Fruit fly (Drosophila melanogaster) whole organism, embryonic: ENCODE results near the gene CG10226.
A peak's percentile ranks its signal among the peaks of the same experiment; 100 is the strongest.

Source experiments
- Aef1 ChIP-seq: fragments of 200-800 bp; sonication (Bioruptor generic); IDR thresholded peaks from 3 replicates; pipeline ENCODE4 v1.3.6; 2022; ENCODE audit warnings: missing biosample characterization, missing genetic modification characterization
- Awh ChIP-seq: fragments of 200-800 bp; sonication (Bioruptor generic); IDR thresholded peaks from 2 replicates; pipeline ENCODE4, ENCODE4 v1.3.6; 2022; ENCODE audit warnings: missing biosample characterization, missing genetic modification characterization
- CG10274 ChIP-seq: fragments of 200-800 bp; sonication (Bioruptor generic); optimal IDR thresholded peaks from 3 replicates; lab custom pipeline; 2017; ENCODE audit warnings: missing biosample characterization, mild to moderate bottlenecking, missing genetic modification characterization
- CG10979 ChIP-seq: fragments of 200-800 bp; sonication (Bioruptor generic); optimal IDR thresholded peaks from 2 replicates; lab custom pipeline; 2018; ENCODE audit warnings: missing biosample characterization, mild to moderate bottlenecking, missing genetic modification characterization, moderate library complexity
- CG11247 ChIP-seq: fragments of 200-800 bp; sonication (Bioruptor generic); IDR thresholded peaks from 2 replicates; pipeline ENCODE4 v1.3.6; 2022; ENCODE audit warnings: missing biosample characterization, missing genetic modification characterization
- CG13123 ChIP-seq: fragments of 200-800 bp; sonication (Bioruptor generic); optimal IDR thresholded peaks from 2 replicates; lab custom pipeline; 2016; ENCODE audit warnings: missing biosample characterization, missing genetic modification characterization
- CG16863 ChIP-seq: fragments of 200-800 bp; sonication (Bioruptor generic); optimal IDR thresholded peaks from 3 replicates; lab custom pipeline; 2016; ENCODE audit warnings: missing biosample characterization, missing genetic modification characterization
- CG18599 ChIP-seq: fragments of 200-800 bp; sonication (Bioruptor generic); optimal IDR thresholded peaks from 3 replicates; lab custom pipeline; 2017; ENCODE audit warnings: missing biosample characterization, missing genetic modification characterization, mild to moderate bottlenecking, moderate library complexity, missing genetic modification reagents
- CG30403 ChIP-seq: fragments of 200-800 bp; sonication (Bioruptor generic); optimal IDR thresholded peaks from 3 replicates; lab custom pipeline; 2016; ENCODE audit warnings: missing biosample characterization, missing genetic modification characterization
- CG3163 ChIP-seq: fragments of 200-800 bp; sonication (Bioruptor generic); optimal IDR thresholded peaks from 3 replicates; lab custom pipeline; 2016; ENCODE audit warnings: missing biosample characterization, missing genetic modification characterization
- CG3281 ChIP-seq: fragments of 200-800 bp; sonication (Bioruptor generic); optimal IDR thresholded peaks from 3 replicates; lab custom pipeline; 2017; ENCODE audit warnings: missing biosample characterization, mild to moderate bottlenecking, missing genetic modification characterization
- CG33557 ChIP-seq: fragments of 200-800 bp; sonication (Bioruptor generic); optimal IDR thresholded peaks from 2 replicates; lab custom pipeline; 2019; ENCODE audit warnings: missing biosample characterization, mild to moderate bottlenecking, missing genetic modification characterization, moderate library complexity
- CG34224 ChIP-seq: fragments of 200-800 bp; sonication (Bioruptor generic); IDR thresholded peaks from 3 replicates; pipeline ENCODE4 v1.3.6; 2022; ENCODE audit warnings: missing biosample characterization, missing genetic modification characterization; ENCODE audit not compliant: partially characterized antibody
- CG4360 ChIP-seq: fragments of 200-800 bp; sonication (Bioruptor generic); IDR thresholded peaks from 2 replicates; pipeline ENCODE4 v1.3.6; 2022; ENCODE audit warnings: missing biosample characterization, missing genetic modification characterization
- CG4820 ChIP-seq: fragments of 200-800 bp; sonication (Bioruptor generic); optimal IDR thresholded peaks from 3 replicates; lab custom pipeline; 2016; ENCODE audit warnings: missing biosample characterization, missing genetic modification characterization
- CG7556 ChIP-seq: fragments of 200-800 bp; sonication (Bioruptor generic); optimal IDR thresholded peaks from 2 replicates; lab custom pipeline; 2017; ENCODE audit warnings: missing biosample characterization, mild to moderate bottlenecking, missing genetic modification characterization
- CG8089 ChIP-seq: fragments of 200-800 bp; sonication (Bioruptor generic); optimal IDR thresholded peaks from 3 replicates; lab custom pipeline; 2016; ENCODE audit warnings: missing biosample characterization, missing genetic modification characterization
- CG8388 ChIP-seq: fragments of 200-800 bp; sonication (Bioruptor generic); optimal IDR thresholded peaks from 2 replicates; lab custom pipeline; 2019; ENCODE audit warnings: missing biosample characterization, mild to moderate bottlenecking, missing genetic modification characterization, moderate library complexity
- Camta ChIP-seq: fragments of 200-800 bp; sonication (Bioruptor generic); optimal IDR thresholded peaks from 2 replicates; lab custom pipeline; 2016; ENCODE audit warnings: missing biosample characterization, missing genetic modification characterization
- Dfd ChIP-seq, 2 experiments: fragments of >200 bp; optimal IDR thresholded peaks; 2 replicates each; lab custom pipeline; 2017; ENCODE audit warnings: missing biosample characterization in 2 of 2, missing genetic modification characterization in 2 of 2
- Dll ChIP-seq: fragments of 200-800 bp; sonication (Bioruptor generic); IDR thresholded peaks from 4 replicates; pipeline ENCODE4 v1.3.6; 2022; ENCODE audit warnings: missing biosample characterization, missing genetic modification characterization; ENCODE audit not compliant: partially characterized antibody
- Eip74EF ChIP-seq, 2 experiments: fragments of 200-800 bp in 1 of 2; fragments of >200 bp in 1 of 2; sonication (Bioruptor generic) in 1 of 2; optimal IDR thresholded peaks; 2 replicates each; lab custom pipeline; 2017 to 2019; ENCODE audit warnings: missing biosample characterization in 2 of 2, missing genetic modification characterization in 2 of 2, mild to moderate bottlenecking in 1 of 2, moderate library complexity in 1 of 2
- HHEX ChIP-seq: fragments of 200-800 bp; sonication (Bioruptor generic); optimal IDR thresholded peaks from 3 replicates; lab custom pipeline; 2017; ENCODE audit warnings: missing biosample characterization, mild to moderate bottlenecking, missing genetic modification characterization, missing genetic modification reagents
- Hand ChIP-seq: fragments of 200-800 bp; sonication (Bioruptor generic); optimal IDR thresholded peaks from 2 replicates; lab custom pipeline; 2017; ENCODE audit warnings: mild to moderate bottlenecking, missing biosample characterization, missing genetic modification reagents, missing genetic modification characterization
- HmgD ChIP-seq: fragments of 200-800 bp; sonication (Bioruptor generic); optimal IDR thresholded peaks from 3 replicates; lab custom pipeline; 2016; ENCODE audit warnings: missing biosample characterization, missing genetic modification characterization
- Hmr ChIP-seq: fragments of 200-800 bp; sonication (Bioruptor generic); optimal IDR thresholded peaks from 3 replicates; lab custom pipeline; 2017; ENCODE audit warnings: mild to moderate bottlenecking, missing biosample characterization, missing genetic modification reagents, missing genetic modification characterization
- Kr ChIP-seq: fragments of 200-800 bp; sonication (Bioruptor generic); optimal IDR thresholded peaks from 2 replicates; lab custom pipeline; 2017; ENCODE audit warnings: missing biosample characterization, mild to moderate bottlenecking, missing genetic modification characterization
- Oli ChIP-seq: fragments of 200-800 bp; sonication (Bioruptor generic); optimal IDR thresholded peaks from 2 replicates; lab custom pipeline; 2018; ENCODE audit warnings: missing biosample characterization, mild to moderate bottlenecking, missing genetic modification characterization, moderate library complexity
- Ravus ChIP-seq: fragments of 200-800 bp; sonication (Bioruptor generic); IDR thresholded peaks from 2 replicates; pipeline ENCODE4 v1.3.6; 2022; ENCODE audit warnings: missing biosample characterization, missing genetic modification characterization
- ci ChIP-seq: fragments of 200-800 bp; sonication (Bioruptor generic); IDR thresholded peaks from 3 replicates; pipeline ENCODE4 v1.3.6; 2022; ENCODE audit warnings: missing biosample characterization, missing genetic modification characterization
- dan ChIP-seq: fragments of 200-800 bp; sonication (Bioruptor generic); IDR thresholded peaks from 2 replicates; pipeline ENCODE4 v1.3.6; 2022; ENCODE audit warnings: missing biosample characterization, missing genetic modification characterization
- dati ChIP-seq: fragments of 200-800 bp; sonication (Bioruptor generic); IDR thresholded peaks from 2 replicates; pipeline ENCODE4 v1.3.6; 2022; ENCODE audit warnings: missing biosample characterization, missing genetic modification characterization
- dmrt11E ChIP-seq: fragments of 200-800 bp; sonication (Bioruptor generic); optimal IDR thresholded peaks from 3 replicates; lab custom pipeline; 2018; ENCODE audit warnings: missing biosample characterization, mild to moderate bottlenecking, missing genetic modification characterization, moderate library complexity
- esg ChIP-seq: fragments of 200-800 bp; sonication (Bioruptor generic); conservative IDR thresholded peaks from 2 replicates; pipeline ENCODE4 v1.3.6; 2022; ENCODE audit warnings: missing biosample characterization, missing genetic modification characterization
- eve ChIP-seq, 2 experiments: fragments of >200 bp; optimal IDR thresholded peaks; 2 replicates each; lab custom pipeline; 2017; ENCODE audit warnings: missing biosample characterization in 2 of 2, missing genetic modification characterization in 2 of 2
- hkb ChIP-seq, 2 experiments: fragments of 200-800 bp in 1 of 2; fragments of >200 bp in 1 of 2; sonication (Bioruptor generic) in 1 of 2; IDR thresholded peaks in 1 of 2; optimal IDR thresholded peaks in 1 of 2; 2 replicates each; pipeline versions ENCODE4 v1.3.6 to Lab custom; 2017 to 2022; ENCODE audit warnings: missing biosample characterization in 1 of 2, missing genetic modification characterization in 1 of 2
- jigr1 ChIP-seq: fragments of 200-800 bp; sonication (Bioruptor generic); IDR thresholded peaks from 3 replicates; pipeline ENCODE4 v1.3.6; 2022; ENCODE audit warnings: missing biosample characterization, missing genetic modification characterization
- nau ChIP-seq: fragments of 200-800 bp; sonication (Bioruptor generic); optimal IDR thresholded peaks from 3 replicates; lab custom pipeline; 2017; ENCODE audit warnings: missing biosample characterization, mild to moderate bottlenecking, missing genetic modification characterization, missing genetic modification reagents
- onecut ChIP-seq: fragments of 200-800 bp; sonication (Bioruptor generic); IDR thresholded peaks from 2 replicates; pipeline ENCODE4 v1.3.6; 2022; ENCODE audit warnings: missing biosample characterization, missing genetic modification characterization
- pb ChIP-seq: fragments of 200-800 bp; sonication (Bioruptor generic); optimal IDR thresholded peaks from 3 replicates; lab custom pipeline; 2016; ENCODE audit warnings: missing biosample characterization, missing genetic modification characterization
- schlank ChIP-seq: fragments of 200-800 bp; sonication (Bioruptor generic); optimal IDR thresholded peaks from 2 replicates; lab custom pipeline; 2018; ENCODE audit warnings: missing biosample characterization, mild to moderate bottlenecking, missing genetic modification characterization
- sim ChIP-seq: fragments of 200-800 bp; sonication (Bioruptor generic); IDR thresholded peaks from 2 replicates; pipeline ENCODE4 v1.3.6; 2022; ENCODE audit warnings: missing biosample characterization, missing genetic modification characterization
- sisA ChIP-seq: fragments of 200-800 bp; sonication (Bioruptor generic); IDR thresholded peaks from 2 replicates; pipeline ENCODE4 v1.3.6; 2022; ENCODE audit warnings: missing biosample characterization, missing genetic modification characterization
- sna ChIP-seq: fragments of 200-800 bp; sonication (Bioruptor generic); IDR thresholded peaks from 2 replicates; pipeline ENCODE4 v1.3.6; 2022; ENCODE audit warnings: missing biosample characterization, missing genetic modification characterization; ENCODE audit not compliant: partially characterized antibody
- sqz ChIP-seq: fragments of 200-800 bp; sonication (Bioruptor generic); optimal IDR thresholded peaks from 3 replicates; lab custom pipeline; 2018; ENCODE audit warnings: missing biosample characterization, mild to moderate bottlenecking, missing genetic modification characterization
- tio ChIP-seq: fragments of 200-800 bp; sonication (Bioruptor generic); optimal IDR thresholded peaks from 2 replicates; lab custom pipeline; 2017; ENCODE audit warnings: missing biosample characterization, missing genetic modification characterization, inconsistent platforms
- vvl ChIP-seq: fragments of 200-800 bp; sonication (Bioruptor generic); IDR thresholded peaks from 2 replicates; pipeline ENCODE4 v1.3.6; 2022; ENCODE audit warnings: missing biosample characterization, missing genetic modification characterization
- wek ChIP-seq: fragments of 200-800 bp; sonication (Bioruptor generic); optimal IDR thresholded peaks from 3 replicates; lab custom pipeline; 2018; ENCODE audit warnings: missing biosample characterization, mild to moderate bottlenecking, missing genetic modification characterization, moderate library complexity
- wor ChIP-seq: fragments of 200-800 bp; sonication (Bioruptor generic); IDR thresholded peaks from 2 replicates; pipeline ENCODE4 v1.3.6; 2022; ENCODE audit warnings: missing biosample characterization, missing genetic modification characterization

The CG10226 gene

DNA sequence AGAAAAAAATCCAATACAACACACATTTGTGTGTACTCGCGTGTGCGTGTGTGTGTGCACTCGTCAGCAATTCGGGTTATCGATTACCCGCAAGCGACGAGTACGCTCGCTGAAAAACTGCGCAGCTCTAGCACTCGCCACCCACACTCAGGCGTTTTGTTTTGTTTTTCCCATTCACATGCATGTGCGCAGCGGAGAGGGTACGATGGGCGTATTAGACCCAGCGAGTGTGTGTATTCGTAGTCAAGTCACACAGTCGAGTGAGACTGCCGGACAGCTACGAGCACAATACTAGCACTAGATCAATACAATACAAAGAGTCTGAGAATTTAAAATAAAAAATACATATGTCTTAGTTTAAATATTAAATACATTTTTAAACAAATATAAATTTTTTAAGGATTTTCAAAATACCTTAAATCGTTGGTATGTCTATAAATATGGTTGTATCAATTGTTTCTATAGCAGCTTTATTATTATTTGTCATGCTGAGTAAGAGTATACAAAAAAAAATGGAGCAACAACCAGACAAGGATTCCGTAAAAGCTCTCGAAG, 54.9 kb downstream of the CG10226 start, which contains the start of the genes D19B and CG43293 (continued):
- TF ChIP-seq CG30403 (GFP tag; lab: Kevin White, UChicago) (peak; percentile 92), CG4820 (GFP tag; lab: Kevin White, UChicago) (peak; percentile 69), CG34224 (GFP tag; lab: Robert Waterston, UW) (peak; percentile 53; the same call in 2 of the 3 replicates), jigr1 (GFP tag; lab: Robert Waterston, UW) (0 out of 3 replicates have a peak, but pooled peaks have one; percentile 24), dati (peak; percentile 57; the same call in 1 of the 2 replicates), schlank (tag; lab: Kevin White, UChicago) (peak; percentile 80), vvl (peak; percentile 93), Awh (GFP tag; lab: Robert Waterston, UW) (peak; percentile 93), Camta (GFP tag; lab: Kevin White, UChicago) (peak; percentile 83), sisA (GFP tag; lab: Robert Waterston, UW) (peak; percentile 91), Ravus (GFP tag; lab: Robert Waterston, UW) (peak; percentile 61), CG3163 (peak; percentile 65), CG33557 (GFP tag; lab: Kevin White, UChicago) (peak; percentile 38), wor (GFP tag; lab: Robert Waterston, UW) (peak; percentile 79), Oli (peak; percentile 83), Dfd (GFP tag; optimal IDR thresholded peaks at IDR 0.05; lab: Kevin White, UChicago) (no peak), Hand (GFP tag; lab: Kevin White, UChicago) (peak; percentile 62), ci (GFP tag; lab: Robert Waterston, UW) (peak; percentile 97), Eip74EF (GFP tag; optimal IDR thresholded peaks at IDR 0.05; lab: Kevin White, UChicago) (no peak), CG10274 (GFP tag; lab: Kevin White, UChicago) (peak; percentile 80), CG3281 (GFP tag; lab: Kevin White, UChicago) (peak; percentile 85), CG7556 (peak; percentile 81), onecut (GFP tag; lab: Robert Waterston, UW) (peak; percentile 91), Hmr (GFP tag; lab: Kevin White, UChicago) (peak; percentile 90), sqz (no peak), wek (GFP tag; lab: Kevin White, UChicago) (peak; percentile 52), CG10979 (tag; lab: Kevin White, UChicago) (peak; percentile 86), CG8388 (peak; percentile 79), HHEX (GFP tag; lab: Kevin White, UChicago) (peak; percentile 84), Dll (GFP tag; lab: Robert Waterston, UW) (peak; percentile 65; the same call in 2 of the 4 replicates), CG13123 (peak; percentile 72), Aef1 (GFP tag; lab: Robert Waterston, UW) (peak; percentile 88), Kr (no peak), CG16863 (peak; percentile 80), eve (GFP tag; optimal IDR thresholded peaks at IDR 0.05; lab: Kevin White, UChicago) (no peak), dan (no peak), sna (GFP tag; lab: Robert Waterston, UW) (peak; percentile 54; the same call in 1 of the 2 replicates), HmgD (GFP tag; lab: Kevin White, UChicago) (peak; percentile 85), CG18599 (GFP tag; lab: Kevin White, UChicago) (peak; percentile 90), tio (GFP tag; lab: Kevin White, UChicago) (no peak), dmrt11E (tag; lab: Kevin White, UChicago) (peak; percentile 78), nau (GFP tag; lab: Kevin White, UChicago) (no peak), pb (GFP tag; lab: Kevin White, UChicago) (peak; percentile 80), hkb (optimal IDR thresholded peaks at IDR 0.05; lab: Kevin White, UChicago) (no peak), hkb (GFP tag; IDR thresholded peaks at IDR 0.05; lab: Robert Waterston, UW) (peak; percentile 91), CG4360 (GFP tag; lab: Robert Waterston, UW) (peak; percentile 58; the same call in 1 of the 2 replicates), sim (GFP tag; lab: Robert Waterston, UW) (peak; percentile 69), esg (peak; percentile 84), CG8089 (GFP tag; lab: Kevin White, UChicago) (peak; percentile 66), CG11247 (GFP tag; lab: Robert Waterston, UW) (peak; percentile 95)
